Fruit fly (Drosophila melanogaster): ENCODE data around the gene Ns3.

Gene Ns3

dm6 chrX:1470562-1470961 lies 6.5 kb upstream of the Ns3 start, which contains the start of gene pck (continued):
- TF ChIP-seq CG6791 (GFP tag; IDR thresholded peaks at IDR 0.05; ENCODE audit: partially characterized antibody), result peak; percentile 53; the same call in 1 of the 3 replicates
- TF ChIP-seq CG2120 (GFP tag; optimal IDR thresholded peaks at IDR 0.05), result peak; percentile 82
- no peak for TF ChIP-seq br (optimal IDR thresholded peaks at IDR 0.05)
- TF ChIP-seq vnd (GFP tag; IDR thresholded peaks at IDR 0.05; ENCODE audit: partially characterized antibody), result 0 out of 3 replicates have a peak, but pooled peaks have one; percentile 30
- TF ChIP-seq CG11695 (GFP tag; IDR thresholded peaks at IDR 0.05), result no peak
- peak; percentile 56 for TF ChIP-seq sd (tag; optimal IDR thresholded peaks at IDR 0.05)
- peak; percentile 97 for TF ChIP-seq sens (GFP tag)
- TF ChIP-seq Neu2 (GFP tag; optimal IDR thresholded peaks at IDR 0.05; ENCODE audit: borderline replicate concordance), result peak; percentile 1
- peak; percentile 64 for TF ChIP-seq CG4820 (GFP tag; optimal IDR thresholded peaks at IDR 0.05)
- TF ChIP-seq cwo (GFP tag; optimal IDR thresholded peaks at IDR 0.05), result peak; percentile 39
- TF ChIP-seq NfI (GFP tag; optimal IDR thresholded peaks at IDR 0.05), result peak; percentile 35
- no peak for TF ChIP-seq CG4730 (GFP tag; IDR thresholded peaks at IDR 0.05)
- TF ChIP-seq Kr (GFP tag; optimal IDR thresholded peaks at IDR 0.05), result no peak
- TF ChIP-seq btn (GFP tag; optimal IDR thresholded peaks at IDR 0.05), result peak; percentile 28
- TF ChIP-seq Six4 (GFP tag; optimal IDR thresholded peaks at IDR 0.05), result peak; percentile 47
- peak; percentile 72 for TF ChIP-seq maf-S (GFP tag; optimal IDR thresholded peaks at IDR 0.05)
- TF ChIP-seq lbe (GFP tag; optimal IDR thresholded peaks at IDR 0.05), result peak; percentile 55
- no peak for TF ChIP-seq fd102C (GFP tag; optimal IDR thresholded peaks at IDR 0.05)
- TF ChIP-seq CG10274 (GFP tag; optimal IDR thresholded peaks at IDR 0.05), result no peak
- TF ChIP-seq cg (GFP tag; optimal IDR thresholded peaks at IDR 0.05), result peak; percentile 42
- TF ChIP-seq Nf-YA (GFP tag; IDR thresholded peaks at IDR 0.05), result no peak
- TF ChIP-seq Atf-2 (GFP tag; optimal IDR thresholded peaks at IDR 0.05), result peak; percentile 4
- peak; percentile 83 for TF ChIP-seq CG15514 (GFP tag; optimal IDR thresholded peaks at IDR 0.05)
- TF ChIP-seq CG18476 (GFP tag; optimal IDR thresholded peaks at IDR 0.05), result peak; percentile 54
- TF ChIP-seq Dip3 (GFP tag; optimal IDR thresholded peaks at IDR 0.05), result peak; percentile 63
- no peak for TF ChIP-seq CG5180 (GFP tag; optimal IDR thresholded peaks at IDR 0.05)
- TF ChIP-seq zen (tag; optimal IDR thresholded peaks at IDR 0.05), result peak; percentile 45
- TF ChIP-seq vfl (GFP tag; optimal IDR thresholded peaks at IDR 0.05), result peak; percentile 72
- peak; percentile 61 for TF ChIP-seq HmgZ (tag; optimal IDR thresholded peaks at IDR 0.05)
- peak; percentile 58 for TF ChIP-seq pzg (GFP tag; optimal IDR thresholded peaks at IDR 0.05)
- TF ChIP-seq CG14965 (GFP tag; optimal IDR thresholded peaks at IDR 0.05; ENCODE audit: borderline replicate concordance), result no peak
- no peak for TF ChIP-seq HmgD (GFP tag; optimal IDR thresholded peaks at IDR 0.05)
- no peak for TF ChIP-seq da (GFP tag; optimal IDR thresholded peaks at IDR 0.05)
- TF ChIP-seq NC2α (GFP tag; optimal IDR thresholded peaks at IDR 0.05), result no peak
- no peak for TF ChIP-seq Oaz (GFP tag; IDR thresholded peaks at IDR 0.05)
- peak in 1 of 2 experiments; percentile 37 for TF ChIP-seq crp (GFP tag; optimal IDR thresholded peaks at IDR 0.05)
- no peak for TF ChIP-seq croc (GFP tag; conservative IDR thresholded peaks at IDR 0.05)
- peak; percentile 52 for TF ChIP-seq CG13123 (GFP tag; optimal IDR thresholded peaks at IDR 0.05)
- TF ChIP-seq grn (GFP tag; optimal IDR thresholded peaks at IDR 0.05), result no peak
- peak; percentile 60 for TF ChIP-seq ERR (GFP tag; optimal IDR thresholded peaks at IDR 0.05)
- TF ChIP-seq CkIIα-i1 (GFP tag; IDR thresholded peaks at IDR 0.05), result no peak
- TF ChIP-seq Drgx (GFP tag; IDR thresholded peaks at IDR 0.05), result peak; percentile 27; the same call in 1 of the 2 replicates
- TF ChIP-seq CG6254 (GFP tag; optimal IDR thresholded peaks at IDR 0.05), result no peak
- peak; percentile 65 for TF ChIP-seq ara (GFP tag; IDR thresholded peaks at IDR 0.05)
- TF ChIP-seq CG10431 (GFP tag; optimal IDR thresholded peaks at IDR 0.05), result no peak
- peak; percentile 19 for TF ChIP-seq hkb (optimal IDR thresholded peaks at IDR 0.05)
- peak; percentile 79 for TF ChIP-seq hkb (GFP tag; IDR thresholded peaks at IDR 0.05)
- peak; percentile 52 for TF ChIP-seq CG8924 (tag; optimal IDR thresholded peaks at IDR 0.05)
- TF ChIP-seq cas (GFP tag; IDR thresholded peaks at IDR 0.05), result no peak
- no peak for TF ChIP-seq bbx (GFP tag; IDR thresholded peaks at IDR 0.05; ENCODE audit: partially characterized antibody)
- TF ChIP-seq CG13287 (GFP tag; IDR thresholded peaks at IDR 0.05; ENCODE audit: partially characterized antibody), result peak; percentile 65

Data from whole organism, embryonic.